Worm (Caenorhabditis elegans) whole organism, midembryonic: ENCODE results near the gene T23D5.3.

ENCODE experiments used
- T22C8.4 ChIP-seq: fragments of 200-800 bp; sonication (Bioruptor generic); IDR thresholded peaks from 2 replicates; pipeline ENCODE4 v1.3.6; 2022; ENCODE audit warnings: missing genetic modification characterization, missing compliant biosample characterization
- cog-1 ChIP-seq: sonication (generic microtip); optimal IDR thresholded peaks from 2 replicates; lab custom pipeline; 2016; ENCODE audit warnings: missing genetic modification characterization, missing compliant biosample characterization
- flt-1 ChIP-seq: fragments of 200-800 bp; sonication (Bioruptor generic); IDR thresholded peaks from 2 replicates; pipeline ENCODE4 v1.3.6; 2022; ENCODE audit warnings: missing genetic modification characterization, missing compliant biosample characterization
- klf-2 ChIP-seq: fragments of 200-800 bp; sonication (Bioruptor generic); conservative IDR thresholded peaks from 2 replicates; pipeline ENCODE4 v1.3.6; 2022; ENCODE audit warnings: missing genetic modification reagents, missing genetic modification characterization, missing compliant biosample characterization
- med-1 ChIP-seq: sonication (generic microtip); optimal IDR thresholded peaks from 2 replicates; lab custom pipeline; 2017; ENCODE audit warnings: missing genetic modification characterization, mild to moderate bottlenecking, missing compliant biosample characterization, antibody characterized with exemption, missing genetic modification reagents; ENCODE audit not compliant: insufficient read depth
- ref-1 ChIP-seq: fragments of 200-800 bp; sonication (Bioruptor generic); conservative IDR thresholded peaks from 2 replicates; pipeline ENCODE4 v1.3.6; 2022; ENCODE audit warnings: missing genetic modification reagents, missing genetic modification characterization, missing compliant biosample characterization
- tab-1 ChIP-seq: fragments of 200-800 bp; sonication (Bioruptor generic); IDR thresholded peaks from 2 replicates; pipeline ENCODE4 v1.3.6; 2022; ENCODE audit warnings: missing genetic modification characterization, missing compliant biosample characterization
- ztf-23 ChIP-seq: fragments of 200-800 bp; sonication (Bioruptor generic); IDR thresholded peaks from 2 replicates; pipeline ENCODE4 v1.3.6; 2022; ENCODE audit warnings: missing genetic modification reagents, missing genetic modification characterization, missing compliant biosample characterization
- ztf-29 ChIP-seq: fragments of 200-800 bp; sonication (Bioruptor generic); IDR thresholded peaks from 2 replicates; pipeline ENCODE4 v1.3.6; 2022; ENCODE audit warnings: missing genetic modification reagents, missing genetic modification characterization, missing compliant biosample characterization

DNA sequence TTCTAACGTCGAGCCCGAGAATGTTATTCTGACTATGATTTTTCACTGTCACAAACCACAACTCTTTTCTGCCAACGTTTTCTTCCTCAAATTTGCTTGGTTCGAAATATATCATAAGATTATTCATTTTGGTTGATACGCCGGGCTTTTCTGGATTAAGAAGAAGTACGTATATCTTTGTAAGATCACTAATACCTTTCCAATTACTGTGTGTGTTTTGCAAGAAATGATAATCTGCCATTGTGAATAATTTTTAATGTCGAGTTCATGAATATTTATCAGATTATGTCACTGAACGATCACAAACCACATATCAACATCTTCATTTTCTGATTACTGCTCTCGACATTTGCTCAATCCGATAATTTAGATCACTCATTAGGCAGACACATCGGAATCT lies 47.9 kb downstream of the T23D5.3 start, which contains the start of gene nhr-196:
- no peak for TF ChIP-seq tab-1
- no peak for TF ChIP-seq ref-1 (GFP tag; lab: Robert Waterston, UW)
- no peak for TF ChIP-seq klf-2
- TF ChIP-seq ztf-29 (GFP tag; lab: Robert Waterston, UW) = no peak
- no peak for TF ChIP-seq ztf-23 (GFP tag; lab: Robert Waterston, UW)
- TF ChIP-seq flt-1 (GFP tag; lab: Robert Waterston, UW) = no peak
- no peak for TF ChIP-seq cog-1 (tag; lab: Kevin White, UChicago)
- no peak for TF ChIP-seq med-1 (GFP tag; lab: Kevin White, UChicago)
- TF ChIP-seq T22C8.4 (GFP tag; lab: Robert Waterston, UW) = no peak
